Worm (Caenorhabditis elegans) whole organism, L2 larva: ENCODE data around the gene srbc-21.

Experiments used
- C34F6.9 ChIP-seq: fragments of 150-350 bp; optimal IDR thresholded peaks from 2 replicates; lab custom pipeline; 2014; ENCODE audit warnings: missing biosample characterization, missing genetic modification characterization
- blmp-1 ChIP-seq: sonication (generic microtip); optimal IDR thresholded peaks from 2 replicates; lab custom pipeline; 2017; ENCODE audit warnings: missing genetic modification characterization, mild to moderate bottlenecking, missing compliant biosample characterization, antibody characterized with exemption, moderate library complexity; ENCODE audit not compliant: insufficient read depth
- ceh-82 ChIP-seq: fragments of 150-350 bp; optimal IDR thresholded peaks from 2 replicates; lab custom pipeline; 2014; ENCODE audit warnings: missing biosample characterization, missing genetic modification characterization
- dmd-4 ChIP-seq: sonication (generic microtip); optimal IDR thresholded peaks from 2 replicates; lab custom pipeline; 2017; ENCODE audit warnings: missing biosample characterization, missing genetic modification characterization
- elt-1 ChIP-seq: fragments of 150-350 bp; optimal IDR thresholded peaks from 2 replicates; lab custom pipeline; 2014; ENCODE audit warnings: missing biosample characterization, missing genetic modification characterization
- elt-3 ChIP-seq: sonication (generic microtip); optimal IDR thresholded peaks from 2 replicates; lab custom pipeline; 2017; ENCODE audit warnings: missing biosample characterization, missing genetic modification characterization
- lin-13 ChIP-seq: fragments of 150-350 bp; optimal IDR thresholded peaks from 2 replicates; lab custom pipeline; 2014; ENCODE audit warnings: missing biosample characterization, missing genetic modification reagents, missing genetic modification characterization
- nhr-12 ChIP-seq: fragments of 150-350 bp; optimal IDR thresholded peaks from 2 replicates; lab custom pipeline; 2014; ENCODE audit warnings: missing biosample characterization, missing genetic modification characterization
- nhr-77 ChIP-seq: fragments of 150-350 bp; optimal IDR thresholded peaks from 2 replicates; lab custom pipeline; 2014; ENCODE audit warnings: missing biosample characterization, missing genetic modification characterization
- snpc-4 ChIP-seq: fragments of 150-350 bp; optimal IDR thresholded peaks from 2 replicates; lab custom pipeline; 2014; ENCODE audit warnings: missing biosample characterization, missing genetic modification characterization
- unc-62 ChIP-seq: fragments of 150-350 bp; optimal IDR thresholded peaks from 2 replicates; lab custom pipeline; 2014; ENCODE audit warnings: missing biosample characterization, missing genetic modification reagents, missing genetic modification characterization
- ztf-11 ChIP-seq: sonication (generic microtip); optimal IDR thresholded peaks from 2 replicates; lab custom pipeline; 2017; ENCODE audit warnings: missing biosample characterization, missing genetic modification characterization

- TF ChIP-seq snpc-4 (tag; lab: Kevin White, UChicago) (no peak), nhr-12 (tag; lab: Kevin White, UChicago) (no peak), ceh-82 (tag; lab: Kevin White, UChicago) (no peak), elt-3 (tag; lab: Kevin White, UChicago) (no peak), C34F6.9 (no peak), ztf-11 (tag; lab: Kevin White, UChicago) (no peak), unc-62 (no peak), lin-13 (GFP tag; lab: Kevin White, UChicago) (no peak), elt-1 (tag; lab: Kevin White, UChicago) (no peak), nhr-77 (tag; lab: Kevin White, UChicago) (no peak), blmp-1 (tag; lab: Kevin White, UChicago) (no peak), dmd-4 (tag; lab: Kevin White, UChicago) (no peak)
These were observed 19.1 kb downstream of the srbc-21 start for ce11 chrV:2174465-2174864.
